Fruit fly (Drosophila melanogaster): Measurements from ENCODE around the gene CG13285.

DNA sequence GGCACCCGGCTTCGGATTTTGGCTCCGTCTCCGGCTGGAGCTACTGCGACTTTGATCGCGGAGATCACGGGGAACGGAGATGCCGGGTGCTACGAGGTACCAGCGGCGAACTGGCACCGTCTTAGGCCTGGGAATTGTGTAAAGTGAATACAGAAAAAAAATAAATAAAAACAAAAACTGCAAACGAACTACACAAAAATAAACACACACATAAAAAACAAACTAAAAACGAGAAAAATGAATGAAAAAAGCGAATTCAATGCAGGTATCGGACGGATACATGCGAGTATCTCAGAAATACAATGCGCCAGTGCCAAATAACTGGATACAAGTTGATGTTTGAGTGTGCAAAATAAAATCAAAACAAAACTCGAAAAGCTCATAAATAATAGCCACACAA lies 44.2 kb upstream of the CG13285 start:
- no peak for TF ChIP-seq ey (GFP tag; optimal IDR thresholded peaks at IDR 0.05)
- no peak for TF ChIP-seq dmrt93B (GFP tag; optimal IDR thresholded peaks at IDR 0.05)
- no peak for TF ChIP-seq OdsH (GFP tag; optimal IDR thresholded peaks at IDR 0.05)
- TF ChIP-seq tai (GFP tag; optimal IDR thresholded peaks at IDR 0.05), result no peak

Data from whole organism, wandering third instar larva.